Fruit fly (Drosophila melanogaster) whole organism, embryonic: Measurements from ENCODE around the gene CG32188.

Source experiments
- Abd-B ChIP-seq: fragments of 200-800 bp; sonication (Bioruptor generic); optimal IDR thresholded peaks from 2 replicates; lab custom pipeline; 2018; ENCODE audit warnings: missing biosample characterization, mild to moderate bottlenecking, missing genetic modification characterization, moderate library complexity
- Ada2b ChIP-seq: fragments of 200-800 bp; sonication (Bioruptor generic); IDR thresholded peaks from 2 replicates; pipeline ENCODE4 v1.3.6; 2022; ENCODE audit warnings: missing biosample characterization, missing genetic modification characterization
- Atf6 ChIP-seq: fragments of 200-800 bp; sonication (Bioruptor generic); IDR thresholded peaks from 2 replicates; pipeline ENCODE4 v1.3.6; 2022; ENCODE audit warnings: missing biosample characterization, missing genetic modification characterization
- CG12236 ChIP-seq: fragments of 200-800 bp; sonication (Bioruptor generic); optimal IDR thresholded peaks from 2 replicates; lab custom pipeline; 2016; ENCODE audit warnings: missing biosample characterization, missing genetic modification characterization
- CG12769 ChIP-seq: fragments of 200-800 bp; sonication (Bioruptor generic); optimal IDR thresholded peaks from 2 replicates; lab custom pipeline; 2019; ENCODE audit warnings: missing biosample characterization, mild to moderate bottlenecking, missing genetic modification characterization, moderate library complexity
- CG13287 ChIP-seq: fragments of 200-800 bp; sonication (Bioruptor generic); IDR thresholded peaks from 2 replicates; pipeline ENCODE4 v1.3.6; 2022; ENCODE audit warnings: missing biosample characterization, missing genetic modification characterization; ENCODE audit not compliant: partially characterized antibody
- CG14014 ChIP-seq: fragments of 200-800 bp; sonication (Bioruptor generic); IDR thresholded peaks from 2 replicates; pipeline ENCODE4 v1.3.6; 2022; ENCODE audit warnings: missing biosample characterization, missing genetic modification characterization
- CG15073 ChIP-seq: fragments of 200-800 bp; sonication (Bioruptor generic); optimal IDR thresholded peaks from 2 replicates; lab custom pipeline; 2016; ENCODE audit warnings: missing biosample characterization, missing genetic modification characterization
- CG6654 ChIP-seq: fragments of 200-800 bp; sonication (Bioruptor generic); optimal IDR thresholded peaks from 2 replicates; lab custom pipeline; 2017; ENCODE audit warnings: missing biosample characterization, mild to moderate bottlenecking, missing genetic modification characterization
- CG6689 ChIP-seq: fragments of 200-800 bp; sonication (Bioruptor generic); IDR thresholded peaks from 2 replicates; pipeline ENCODE4 v1.3.6; 2022; ENCODE audit warnings: missing biosample characterization, missing genetic modification characterization
- CG7357 ChIP-seq: fragments of 200-800 bp; sonication (Bioruptor generic); IDR thresholded peaks from 3 replicates; pipeline ENCODE4 v1.3.6; 2022; ENCODE audit warnings: missing biosample characterization, missing genetic modification characterization
- CG7745 ChIP-seq: fragments of 200-800 bp; sonication (Bioruptor generic); optimal IDR thresholded peaks from 2 replicates; lab custom pipeline; 2018; ENCODE audit warnings: missing biosample characterization, mild to moderate bottlenecking, missing genetic modification characterization, moderate library complexity
- CG7839 ChIP-seq: fragments of 200-800 bp; sonication (Bioruptor generic); optimal IDR thresholded peaks from 3 replicates; lab custom pipeline; 2018; ENCODE audit warnings: missing biosample characterization, mild to moderate bottlenecking, missing genetic modification characterization, moderate library complexity
- CHES-1-like ChIP-seq: fragments of 200-800 bp; sonication (Bioruptor generic); optimal IDR thresholded peaks from 2 replicates; lab custom pipeline; 2016; ENCODE audit warnings: missing biosample characterization, missing genetic modification characterization
- Deaf1 ChIP-seq: fragments of 200-800 bp; optimal IDR thresholded peaks from 3 replicates; lab custom pipeline; 2019; ENCODE audit warnings: missing biosample characterization, mild to moderate bottlenecking, missing genetic modification characterization, moderate library complexity
- Dek ChIP-seq: fragments of 200-800 bp; sonication (Bioruptor generic); optimal IDR thresholded peaks from 3 replicates; lab custom pipeline; 2019; ENCODE audit warnings: missing biosample characterization, mild to moderate bottlenecking, missing genetic modification characterization, moderate library complexity
- Fer1 ChIP-seq: fragments of 200-800 bp; sonication (Bioruptor generic); optimal IDR thresholded peaks from 2 replicates; lab custom pipeline; 2017; ENCODE audit warnings: missing biosample characterization, mild to moderate bottlenecking, missing genetic modification characterization
- HLH3B ChIP-seq: fragments of 200-800 bp; sonication (Bioruptor generic); IDR thresholded peaks from 2 replicates; pipeline ENCODE4 v1.3.6; 2022; ENCODE audit warnings: missing biosample characterization, missing genetic modification characterization
- Hr51 ChIP-seq, 2 experiments: fragments of 200-800 bp; sonication (Bioruptor generic); optimal IDR thresholded peaks; 2 replicates in 1 of 2; 3 replicates in 1 of 2; lab custom pipeline; 2016 to 2018; ENCODE audit warnings: missing biosample characterization in 2 of 2, missing genetic modification characterization in 2 of 2, mild to moderate bottlenecking in 1 of 2, moderate library complexity in 1 of 2
- Lpt ChIP-seq: fragments of >200 bp; optimal IDR thresholded peaks from 2 replicates; lab custom pipeline; 2018; ENCODE audit warnings: missing biosample characterization, missing genetic modification characterization
- MESR4 ChIP-seq: fragments of 200-800 bp; sonication (Bioruptor generic); optimal IDR thresholded peaks from 2 replicates; lab custom pipeline; 2018; ENCODE audit warnings: missing biosample characterization, mild to moderate bottlenecking, missing genetic modification characterization, moderate library complexity
- Max ChIP-seq: fragments of 200-800 bp; sonication (Bioruptor generic); optimal IDR thresholded peaks from 2 replicates; lab custom pipeline; 2016; ENCODE audit warnings: missing biosample characterization, mild to moderate bottlenecking, missing genetic modification characterization
- Med ChIP-seq: fragments of 200-800 bp; sonication (Bioruptor generic); peaks from one replicate; lab custom pipeline; 2016; ENCODE audit warnings: missing biosample characterization, missing genetic modification characterization, mild to moderate bottlenecking, inconsistent platforms, moderate library complexity
- NC2α ChIP-seq: fragments of 200-800 bp; sonication (Bioruptor generic); optimal IDR thresholded peaks from 2 replicates; lab custom pipeline; 2016; ENCODE audit warnings: missing biosample characterization, missing genetic modification characterization
- NC2β ChIP-seq: fragments of 200-800 bp; sonication (Bioruptor generic); optimal IDR thresholded peaks from 2 replicates; lab custom pipeline; 2016; ENCODE audit warnings: missing biosample characterization, missing genetic modification characterization
- Nf-YC ChIP-seq: fragments of 200-800 bp; optimal IDR thresholded peaks from 3 replicates; lab custom pipeline; 2019; ENCODE audit warnings: missing biosample characterization, mild to moderate bottlenecking, missing genetic modification characterization, moderate library complexity
- Pdp1 ChIP-seq, 2 experiments: fragments of 200-800 bp; sonication (Bioruptor generic); optimal IDR thresholded peaks; 3 replicates each; lab custom pipeline; 2016; ENCODE audit warnings: missing biosample characterization in 2 of 2, missing genetic modification characterization in 2 of 2, mild to moderate bottlenecking in 1 of 2, moderate library complexity in 1 of 2
- Rfx ChIP-seq: fragments of 200-800 bp; sonication (Bioruptor generic); IDR thresholded peaks from 2 replicates; pipeline ENCODE4 v1.3.6; 2022; ENCODE audit warnings: missing biosample characterization, missing genetic modification characterization
- bcd ChIP-seq: fragments of 200-800 bp; sonication (Bioruptor generic); optimal IDR thresholded peaks from 2 replicates; lab custom pipeline; 2017; ENCODE audit warnings: missing biosample characterization, mild to moderate bottlenecking, missing genetic modification characterization
- bsh ChIP-seq, 2 experiments: fragments of 200-800 bp; sonication (Bioruptor generic); optimal IDR thresholded peaks; 2 replicates each; lab custom pipeline; 2017 to 2018; ENCODE audit warnings: mild to moderate bottlenecking in 2 of 2, missing biosample characterization in 2 of 2, missing genetic modification characterization in 2 of 2, moderate library complexity in 1 of 2
- dysf ChIP-seq: fragments of 200-800 bp; sonication (Bioruptor generic); IDR thresholded peaks from 3 replicates; pipeline ENCODE4 v1.3.6; 2022; ENCODE audit warnings: missing biosample characterization, missing genetic modification characterization
- ftz-f1 ChIP-seq: fragments of 200-800 bp; sonication (Bioruptor generic); optimal IDR thresholded peaks from 2 replicates; lab custom pipeline; 2016; ENCODE audit warnings: missing biosample characterization, missing genetic modification characterization
- gcm2 ChIP-seq: fragments of 200-800 bp; sonication (Bioruptor generic); optimal IDR thresholded peaks from 2 replicates; lab custom pipeline; 2016; ENCODE audit warnings: missing biosample characterization, missing genetic modification characterization
- gem ChIP-seq: fragments of 200-800 bp; sonication (Bioruptor generic); optimal IDR thresholded peaks from 2 replicates; lab custom pipeline; 2019; ENCODE audit warnings: missing biosample characterization, mild to moderate bottlenecking, missing genetic modification characterization, moderate library complexity
- her ChIP-seq: fragments of 200-800 bp; sonication (Bioruptor generic); optimal IDR thresholded peaks from 2 replicates; lab custom pipeline; 2016; ENCODE audit warnings: missing biosample characterization, missing genetic modification characterization
- kah ChIP-seq: fragments of 200-800 bp; sonication (Bioruptor generic); optimal IDR thresholded peaks from 2 replicates; lab custom pipeline; 2018; ENCODE audit warnings: missing biosample characterization, mild to moderate bottlenecking, missing genetic modification characterization
- lab ChIP-seq: fragments of 200-800 bp; sonication (Bioruptor generic); optimal IDR thresholded peaks from 3 replicates; lab custom pipeline; 2017; ENCODE audit warnings: missing biosample characterization, missing genetic modification characterization, mild to moderate bottlenecking, moderate library complexity, missing genetic modification reagents
- lola ChIP-seq, 3 experiments: fragments of >200 bp in 2 of 3; fragments of 200-800 bp in 1 of 3; sonication (Bioruptor generic) in 1 of 3; optimal IDR thresholded peaks; 2 replicates each; lab custom pipeline; 2017 to 2019; ENCODE audit warnings: missing biosample characterization in 3 of 3, missing genetic modification characterization in 3 of 3, mild to moderate bottlenecking in 1 of 3, moderate library complexity in 1 of 3
- mam ChIP-seq: fragments of 200-800 bp; sonication (Bioruptor generic); optimal IDR thresholded peaks from 3 replicates; lab custom pipeline; 2016; ENCODE audit warnings: missing biosample characterization, missing genetic modification characterization
- mirr ChIP-seq: fragments of 200-800 bp; sonication (Bioruptor generic); optimal IDR thresholded peaks from 3 replicates; lab custom pipeline; 2018; ENCODE audit warnings: missing biosample characterization, mild to moderate bottlenecking, missing genetic modification characterization
- nmo ChIP-seq: fragments of 200-800 bp; sonication (Bioruptor generic); optimal IDR thresholded peaks from 2 replicates; lab custom pipeline; 2018; ENCODE audit warnings: missing biosample characterization, mild to moderate bottlenecking, missing genetic modification characterization, moderate library complexity
- org-1 ChIP-seq: fragments of 200-800 bp; sonication (Bioruptor generic); optimal IDR thresholded peaks from 2 replicates; lab custom pipeline; 2017; ENCODE audit warnings: missing biosample characterization, missing genetic modification characterization
- pros ChIP-seq: fragments of 200-800 bp; sonication (Bioruptor generic); optimal IDR thresholded peaks from 3 replicates; lab custom pipeline; 2019; ENCODE audit warnings: missing biosample characterization, mild to moderate bottlenecking, missing genetic modification characterization, moderate library complexity
- repo ChIP-seq: fragments of 200-800 bp; sonication (Bioruptor generic); optimal IDR thresholded peaks from 2 replicates; lab custom pipeline; 2016; ENCODE audit warnings: missing biosample characterization, missing genetic modification characterization
- scrt ChIP-seq: fragments of 200-800 bp; sonication (Bioruptor generic); optimal IDR thresholded peaks from 2 replicates; lab custom pipeline; 2018; ENCODE audit warnings: missing biosample characterization, mild to moderate bottlenecking, missing genetic modification characterization, moderate library complexity
- sd ChIP-seq: fragments of 200-800 bp; sonication (Bioruptor generic); optimal IDR thresholded peaks from 3 replicates; lab custom pipeline; 2018; ENCODE audit warnings: missing biosample characterization, mild to moderate bottlenecking, missing genetic modification characterization, moderate library complexity
- unc-4 ChIP-seq: fragments of 200-800 bp; sonication (Bioruptor generic); IDR thresholded peaks from 2 replicates; pipeline ENCODE4 v1.3.6; 2022; ENCODE audit warnings: missing biosample characterization, missing genetic modification characterization; ENCODE audit not compliant: partially characterized antibody
- vfl ChIP-seq: fragments of 200-800 bp; sonication (Bioruptor generic); optimal IDR thresholded peaks from 2 replicates; lab custom pipeline; 2016; ENCODE audit warnings: missing biosample characterization, missing genetic modification characterization

CG32188 gene

dm6 chr3L:17842892-17843703 lies 9.7 kb upstream of the CG32188 start, which contains the start of gene CG5567 (continued):
- TF ChIP-seq Med (GFP tag; lab: Kevin White, UChicago) (peak; percentile 87), Nf-YC (tag; lab: Kevin White, UChicago) (peak; percentile 36), NC2α (GFP tag; lab: Kevin White, UChicago) (no peak), Fer1 (GFP tag; lab: Kevin White, UChicago) (peak; percentile 64), CG6689 (GFP tag; lab: Robert Waterston, UW) (no peak), kah (GFP tag; lab: Kevin White, UChicago) (peak; percentile 95), her (GFP tag; lab: Kevin White, UChicago) (no peak), Max (no peak), repo (GFP tag; lab: Kevin White, UChicago) (no peak), vfl (GFP tag; lab: Kevin White, UChicago) (no peak), Rfx (peak; percentile 44; the same call in 1 of the 2 replicates), org-1 (no peak), pros (GFP tag; lab: Kevin White, UChicago) (no peak), bcd (GFP tag; lab: Kevin White, UChicago) (peak; percentile 2), Hr51 (GFP tag; optimal IDR thresholded peaks at IDR 0.05; lab: Kevin White, UChicago) (peak in 1 of 2 experiments; percentile 10), gcm2 (GFP tag; lab: Kevin White, UChicago) (no peak), lola (GFP tag; optimal IDR thresholded peaks at IDR 0.05; lab: Kevin White, UChicago) (no peak), CG7745 (no peak), Ada2b (no peak), NC2β (GFP tag; lab: Kevin White, UChicago) (no peak), scrt (GFP tag; lab: Kevin White, UChicago) (peak; percentile 85), nmo (GFP tag; lab: Kevin White, UChicago) (no peak), CG14014 (GFP tag; lab: Robert Waterston, UW) (0 out of 2 replicates have a peak, but pooled peaks have one; percentile 20), CG13287 (peak; percentile 26; the same call in 1 of the 2 replicates), HLH3B (GFP tag; lab: Robert Waterston, UW) (0 out of 2 replicates have a peak, but pooled peaks have one; percentile 16), gem (peak; percentile 23), Dek (tag; lab: Kevin White, UChicago) (no peak), Pdp1 (GFP tag; optimal IDR thresholded peaks at IDR 0.05; lab: Kevin White, UChicago) (peak in 1 of 2 experiments; percentile 93), dysf (GFP tag; lab: Robert Waterston, UW) (peak; percentile 38; the same call in 1 of the 3 replicates), CG12236 (GFP tag; lab: Kevin White, UChicago) (no peak), bsh (GFP tag; optimal IDR thresholded peaks at IDR 0.05; lab: Kevin White, UChicago) (peak in 1 of 2 experiments; percentile 23), unc-4 (GFP tag; lab: Robert Waterston, UW) (0 out of 2 replicates have a peak, but pooled peaks have one; percentile 21), CG7839 (tag; lab: Kevin White, UChicago) (peak; percentile 42), Atf6 (GFP tag; lab: Robert Waterston, UW) (0 out of 2 replicates have a peak, but pooled peaks have one; percentile 25), sd (tag; lab: Kevin White, UChicago) (peak; percentile 75), ftz-f1 (GFP tag; lab: Kevin White, UChicago) (peak; percentile 88), Deaf1 (tag; lab: Kevin White, UChicago) (peak; percentile 54), mam (GFP tag; lab: Kevin White, UChicago) (peak; percentile 30), Lpt (no peak), CG6654 (GFP tag; lab: Kevin White, UChicago) (no peak), Abd-B (GFP tag; lab: Kevin White, UChicago) (no peak), CG12769 (peak; percentile 17), CG15073 (GFP tag; lab: Kevin White, UChicago) (no peak), mirr (GFP tag; lab: Kevin White, UChicago) (no peak), MESR4 (GFP tag; lab: Kevin White, UChicago) (peak; percentile 74), lab (GFP tag; lab: Kevin White, UChicago) (peak; percentile 42), CG7357 (no peak), CHES-1-like (GFP tag; lab: Kevin White, UChicago) (peak; percentile 41)
